Fruit fly (Drosophila melanogaster) whole organism, embryonic: Measurements from ENCODE around the gene CG18265.
A peak's percentile ranks its signal among the peaks of the same experiment; 100 is the strongest.

Experiments
- Aef1 ChIP-seq: fragments of 200-800 bp; sonication (Bioruptor generic); IDR thresholded peaks from 3 replicates; pipeline ENCODE4 v1.3.6; 2022; ENCODE audit warnings: missing biosample characterization, missing genetic modification characterization
- Atf-2 ChIP-seq: fragments of 200-800 bp; sonication (Bioruptor generic); optimal IDR thresholded peaks from 2 replicates; lab custom pipeline; 2016; ENCODE audit warnings: missing biosample characterization, missing genetic modification characterization
- Blimp-1 ChIP-seq: fragments of 200-800 bp; sonication (Bioruptor generic); optimal IDR thresholded peaks from 3 replicates; lab custom pipeline; 2018; ENCODE audit warnings: missing biosample characterization, missing genetic modification characterization, mild to moderate bottlenecking, moderate library complexity, missing genetic modification reagents
- CG10274 ChIP-seq: fragments of 200-800 bp; sonication (Bioruptor generic); optimal IDR thresholded peaks from 3 replicates; lab custom pipeline; 2017; ENCODE audit warnings: missing biosample characterization, mild to moderate bottlenecking, missing genetic modification characterization
- CG11247 ChIP-seq: fragments of 200-800 bp; sonication (Bioruptor generic); IDR thresholded peaks from 2 replicates; pipeline ENCODE4 v1.3.6; 2022; ENCODE audit warnings: missing biosample characterization, missing genetic modification characterization
- CG12744 ChIP-seq: fragments of 200-800 bp; sonication (Bioruptor generic); optimal IDR thresholded peaks from 2 replicates; lab custom pipeline; 2016; ENCODE audit warnings: missing biosample characterization, missing genetic modification characterization
- CG1529 ChIP-seq: fragments of 200-800 bp; sonication (Bioruptor generic); optimal IDR thresholded peaks from 3 replicates; lab custom pipeline; 2018; ENCODE audit warnings: missing biosample characterization, missing genetic modification characterization
- CG16815 ChIP-seq: fragments of 200-800 bp; sonication (Bioruptor generic); optimal IDR thresholded peaks from 3 replicates; lab custom pipeline; 2017; ENCODE audit warnings: missing biosample characterization, mild to moderate bottlenecking, missing genetic modification characterization
- CG17912 ChIP-seq: fragments of 200-800 bp; sonication (Bioruptor generic); optimal IDR thresholded peaks from 2 replicates; lab custom pipeline; 2018; ENCODE audit warnings: missing biosample characterization, mild to moderate bottlenecking, missing genetic modification characterization
- CG18619 ChIP-seq: fragments of 200-800 bp; sonication (Bioruptor generic); optimal IDR thresholded peaks from 3 replicates; lab custom pipeline; 2017; ENCODE audit warnings: missing biosample characterization, mild to moderate bottlenecking, missing genetic modification characterization
- CG2116 ChIP-seq: fragments of 200-800 bp; sonication (Bioruptor generic); optimal IDR thresholded peaks from 3 replicates; lab custom pipeline; 2018; ENCODE audit warnings: missing biosample characterization, mild to moderate bottlenecking, missing genetic modification characterization
- CG3281 ChIP-seq: fragments of 200-800 bp; sonication (Bioruptor generic); optimal IDR thresholded peaks from 3 replicates; lab custom pipeline; 2017; ENCODE audit warnings: missing biosample characterization, mild to moderate bottlenecking, missing genetic modification characterization
- CG43689 ChIP-seq: fragments of 200-800 bp; sonication (Bioruptor generic); IDR thresholded peaks from 2 replicates; pipeline ENCODE4 v1.3.6; 2022; ENCODE audit warnings: missing biosample characterization, missing genetic modification characterization
- CG5953 ChIP-seq: fragments of 200-800 bp; sonication (Bioruptor generic); IDR thresholded peaks from 2 replicates; pipeline ENCODE4 v1.3.6; 2022; ENCODE audit warnings: missing biosample characterization, missing genetic modification characterization
- CG6272 ChIP-seq: fragments of 200-800 bp; sonication (Bioruptor generic); IDR thresholded peaks from 2 replicates; pipeline ENCODE4 v1.3.6; 2022; ENCODE audit warnings: missing biosample characterization, missing genetic modification characterization
- CG6654 ChIP-seq: fragments of 200-800 bp; sonication (Bioruptor generic); optimal IDR thresholded peaks from 2 replicates; lab custom pipeline; 2017; ENCODE audit warnings: missing biosample characterization, mild to moderate bottlenecking, missing genetic modification characterization
- CG6791 ChIP-seq: fragments of 200-800 bp; sonication (Bioruptor generic); IDR thresholded peaks from 3 replicates; pipeline ENCODE4 v1.3.6; 2022; ENCODE audit warnings: missing biosample characterization, missing genetic modification characterization; ENCODE audit not compliant: partially characterized antibody
- CG8388 ChIP-seq: fragments of 200-800 bp; sonication (Bioruptor generic); optimal IDR thresholded peaks from 2 replicates; lab custom pipeline; 2019; ENCODE audit warnings: missing biosample characterization, mild to moderate bottlenecking, missing genetic modification characterization, moderate library complexity
- CG9215 ChIP-seq: fragments of 200-800 bp; sonication (Bioruptor generic); IDR thresholded peaks from 2 replicates; pipeline ENCODE4 v1.3.6; 2022; ENCODE audit warnings: missing biosample characterization, missing genetic modification characterization
- CG9609 ChIP-seq: fragments of 200-800 bp; sonication (Bioruptor generic); optimal IDR thresholded peaks from 3 replicates; lab custom pipeline; 2016; ENCODE audit warnings: missing biosample characterization, missing genetic modification characterization
- CG9727 ChIP-seq: fragments of 200-800 bp; sonication (Bioruptor generic); optimal IDR thresholded peaks from 3 replicates; lab custom pipeline; 2017; ENCODE audit warnings: missing biosample characterization, mild to moderate bottlenecking, missing genetic modification characterization
- CG9817 ChIP-seq: fragments of 200-800 bp; sonication (Bioruptor generic); optimal IDR thresholded peaks from 2 replicates; lab custom pipeline; 2018; ENCODE audit warnings: missing biosample characterization, mild to moderate bottlenecking, missing genetic modification characterization, moderate library complexity
- Dref ChIP-seq: fragments of 200-800 bp; sonication (Bioruptor generic); IDR thresholded peaks from 2 replicates; pipeline ENCODE4 v1.3.6; 2022; ENCODE audit warnings: missing biosample characterization, missing genetic modification characterization
- Eip74EF ChIP-seq, 2 experiments: fragments of 200-800 bp in 1 of 2; fragments of >200 bp in 1 of 2; sonication (Bioruptor generic) in 1 of 2; optimal IDR thresholded peaks; 2 replicates each; lab custom pipeline; 2017 to 2019; ENCODE audit warnings: missing biosample characterization in 2 of 2, missing genetic modification characterization in 2 of 2, mild to moderate bottlenecking in 1 of 2, moderate library complexity in 1 of 2
- Ets97D ChIP-seq: fragments of 200-800 bp; sonication (Bioruptor generic); optimal IDR thresholded peaks from 3 replicates; lab custom pipeline; 2016; ENCODE audit warnings: missing biosample characterization, missing genetic modification characterization
- H2.0 ChIP-seq: fragments of 200-800 bp; sonication (Bioruptor generic); IDR thresholded peaks from 2 replicates; pipeline ENCODE4 v1.3.6; 2022; ENCODE audit warnings: missing biosample characterization, missing genetic modification characterization
- HLH4C ChIP-seq: fragments of 200-800 bp; sonication (Bioruptor generic); IDR thresholded peaks from 3 replicates; pipeline ENCODE4 v1.3.6; 2022; ENCODE audit warnings: missing biosample characterization, missing genetic modification characterization; ENCODE audit not compliant: partially characterized antibody
- Hey ChIP-seq: fragments of 200-800 bp; sonication (Bioruptor generic); optimal IDR thresholded peaks from 3 replicates; lab custom pipeline; 2018; ENCODE audit warnings: missing biosample characterization, mild to moderate bottlenecking, missing genetic modification characterization
- Hr78 ChIP-seq, 2 experiments: fragments of 200-800 bp in 1 of 2; fragments of >200 bp in 1 of 2; sonication (Bioruptor generic) in 1 of 2; optimal IDR thresholded peaks; 2 replicates each; lab custom pipeline; 2017 to 2019; ENCODE audit warnings: missing biosample characterization in 2 of 2, missing genetic modification characterization in 2 of 2, mild to moderate bottlenecking in 1 of 2, moderate library complexity in 1 of 2
- MBD-R2 ChIP-seq: fragments of 200-800 bp; sonication (Bioruptor generic); IDR thresholded peaks from 2 replicates; pipeline ENCODE4 v1.3.6; 2022; ENCODE audit warnings: missing biosample characterization, missing genetic modification characterization
- Med ChIP-seq: fragments of 200-800 bp; sonication (Bioruptor generic); peaks from one replicate; lab custom pipeline; 2016; ENCODE audit warnings: missing biosample characterization, missing genetic modification characterization, mild to moderate bottlenecking, inconsistent platforms, moderate library complexity
- Optix ChIP-seq: fragments of 200-800 bp; sonication (Bioruptor generic); IDR thresholded peaks from 3 replicates; pipeline ENCODE4 v1.3.6; 2022; ENCODE audit warnings: missing biosample characterization, missing genetic modification characterization
- PHDP ChIP-seq: fragments of 200-800 bp; sonication (Bioruptor generic); optimal IDR thresholded peaks from 3 replicates; lab custom pipeline; 2018; ENCODE audit warnings: missing biosample characterization, mild to moderate bottlenecking, missing genetic modification characterization, moderate library complexity
- Usf ChIP-seq: fragments of 200-800 bp; sonication (Bioruptor generic); optimal IDR thresholded peaks from 2 replicates; lab custom pipeline; 2017; ENCODE audit warnings: missing genotype, missing biosample characterization, missing genetic modification characterization
- ab ChIP-seq: fragments of 200-800 bp; sonication (Bioruptor generic); optimal IDR thresholded peaks from 2 replicates; lab custom pipeline; 2016; ENCODE audit warnings: missing biosample characterization, missing genetic modification characterization
- cato ChIP-seq: fragments of 200-800 bp; sonication (Bioruptor generic); optimal IDR thresholded peaks from 2 replicates; lab custom pipeline; 2016; ENCODE audit warnings: missing biosample characterization, missing genetic modification characterization, borderline replicate concordance
- chif ChIP-seq, 2 experiments: fragments of 200-800 bp; sonication (Bioruptor generic); optimal IDR thresholded peaks; 3 replicates each; lab custom pipeline; 2016; ENCODE audit warnings: missing biosample characterization in 2 of 2, missing genetic modification characterization in 2 of 2
- crc ChIP-seq: fragments of 200-800 bp; sonication (Bioruptor generic); optimal IDR thresholded peaks from 2 replicates; lab custom pipeline; 2016; ENCODE audit warnings: missing biosample characterization, missing genetic modification characterization
- ewg ChIP-seq: fragments of 200-800 bp; sonication (Bioruptor generic); optimal IDR thresholded peaks from 3 replicates; lab custom pipeline; 2017; ENCODE audit warnings: mild to moderate bottlenecking, missing biosample characterization, missing genetic modification reagents, missing genetic modification characterization
- eyg ChIP-seq: fragments of 200-800 bp; sonication (Bioruptor generic); optimal IDR thresholded peaks from 3 replicates; lab custom pipeline; 2016; ENCODE audit warnings: missing biosample characterization, missing genetic modification characterization
- fd64A ChIP-seq: fragments of 200-800 bp; sonication (Bioruptor generic); optimal IDR thresholded peaks from 3 replicates; lab custom pipeline; 2018; ENCODE audit warnings: missing biosample characterization, mild to moderate bottlenecking, missing genetic modification characterization
- fru ChIP-seq: fragments of >200 bp; optimal IDR thresholded peaks from 2 replicates; lab custom pipeline; 2017
- gcm2 ChIP-seq: fragments of 200-800 bp; sonication (Bioruptor generic); optimal IDR thresholded peaks from 2 replicates; lab custom pipeline; 2016; ENCODE audit warnings: missing biosample characterization, missing genetic modification characterization
- grn ChIP-seq: fragments of 200-800 bp; sonication (Bioruptor generic); optimal IDR thresholded peaks from 3 replicates; lab custom pipeline; 2017; ENCODE audit warnings: missing biosample characterization, missing genetic modification characterization
- gsb ChIP-seq: fragments of 200-800 bp; sonication (Bioruptor generic); IDR thresholded peaks from 2 replicates; pipeline ENCODE4 v1.3.6; 2022; ENCODE audit warnings: missing biosample characterization, missing genetic modification characterization
- klu ChIP-seq: fragments of 200-800 bp; sonication (Bioruptor generic); IDR thresholded peaks from 2 replicates; pipeline ENCODE4 v1.3.6; 2022; ENCODE audit warnings: missing biosample characterization, missing genetic modification characterization
- lola ChIP-seq, 3 experiments: fragments of >200 bp in 2 of 3; fragments of 200-800 bp in 1 of 3; sonication (Bioruptor generic) in 1 of 3; optimal IDR thresholded peaks; 2 replicates each; lab custom pipeline; 2017 to 2019; ENCODE audit warnings: missing biosample characterization in 3 of 3, missing genetic modification characterization in 3 of 3, mild to moderate bottlenecking in 1 of 3, moderate library complexity in 1 of 3
- nau ChIP-seq: fragments of 200-800 bp; sonication (Bioruptor generic); optimal IDR thresholded peaks from 3 replicates; lab custom pipeline; 2017; ENCODE audit warnings: missing biosample characterization, mild to moderate bottlenecking, missing genetic modification characterization, missing genetic modification reagents
- nom ChIP-seq: fragments of 200-800 bp; sonication (Bioruptor generic); optimal IDR thresholded peaks from 2 replicates; lab custom pipeline; 2017; ENCODE audit warnings: missing biosample characterization, missing genetic modification characterization, mild to moderate bottlenecking, moderate library complexity, missing genetic modification reagents
- ro ChIP-seq: fragments of 200-800 bp; sonication (Bioruptor generic); IDR thresholded peaks from 2 replicates; pipeline ENCODE4 v1.3.6; 2022; ENCODE audit warnings: missing biosample characterization, missing genetic modification characterization
- tin ChIP-seq: fragments of 200-800 bp; sonication (Bioruptor generic); optimal IDR thresholded peaks from 3 replicates; lab custom pipeline; 2016; ENCODE audit warnings: missing biosample characterization, missing genetic modification characterization
- tio ChIP-seq: fragments of 200-800 bp; sonication (Bioruptor generic); optimal IDR thresholded peaks from 2 replicates; lab custom pipeline; 2017; ENCODE audit warnings: missing biosample characterization, missing genetic modification characterization, inconsistent platforms

CG18265 gene

dm6 chr3L:17428779-17429178, 10.4 kb upstream of the CG18265 start, which contains the start of gene Gorab (continued):
- TF ChIP-seq CG11247 = peak; percentile 93
- TF ChIP-seq CG12744 = peak; percentile 81
- peak; percentile 84 for TF ChIP-seq PHDP (tag; lab: Kevin White, UChicago)
- peak; percentile 45 for TF ChIP-seq gcm2 (GFP tag; lab: Kevin White, UChicago)
- TF ChIP-seq nau (GFP tag; lab: Kevin White, UChicago) = peak; percentile 57
- TF ChIP-seq CG18619 = peak; percentile 74
- TF ChIP-seq Usf (GFP tag; lab: Kevin White, UChicago) = peak; percentile 78
- TF ChIP-seq eyg (GFP tag; lab: Kevin White, UChicago) = no peak
- TF ChIP-seq Ets97D (GFP tag; lab: Kevin White, UChicago) = peak; percentile 82
- TF ChIP-seq CG1529 (GFP tag; lab: Kevin White, UChicago) = peak; percentile 47
- TF ChIP-seq ro (GFP tag; lab: Robert Waterston, UW) = peak; percentile 89
- TF ChIP-seq tin = peak; percentile 88
- TF ChIP-seq ab (GFP tag; lab: Kevin White, UChicago) = peak; percentile 58
- peak; percentile 91 for TF ChIP-seq tio
- peak; percentile 83 for TF ChIP-seq CG43689 (GFP tag; lab: Robert Waterston, UW)
- TF ChIP-seq CG16815 (GFP tag; lab: Kevin White, UChicago) = peak; percentile 90
- TF ChIP-seq chif (GFP tag; optimal IDR thresholded peaks at IDR 0.05; lab: Kevin White, UChicago) = peak; percentile 62 to 79
- TF ChIP-seq MBD-R2 (GFP tag; lab: Robert Waterston, UW) = peak; percentile 91
- no peak for TF ChIP-seq fru (lab: Kevin White, UChicago)
- peak; percentile 6 for TF ChIP-seq Hey
- TF ChIP-seq CG9727 = peak; percentile 88
- peak; percentile 67 for TF ChIP-seq CG3281
- peak; percentile 77 for TF ChIP-seq grn (GFP tag; lab: Kevin White, UChicago)
- TF ChIP-seq CG10274 (GFP tag; lab: Kevin White, UChicago) = peak; percentile 35
- no peak for TF ChIP-seq Hr78 (GFP tag; optimal IDR thresholded peaks at IDR 0.05; lab: Kevin White, UChicago)
- TF ChIP-seq CG9817 (tag; lab: Kevin White, UChicago) = peak; percentile 75
- peak; percentile 95 for TF ChIP-seq H2.0 (GFP tag; lab: Robert Waterston, UW)
- TF ChIP-seq Optix (GFP tag; lab: Robert Waterston, UW) = peak; percentile 92
- TF ChIP-seq CG5953 = peak; percentile 84

dm6 chr3L:17430390-17430789, 8.8 kb upstream of the CG18265 start:
- peak; percentile 48 for TF ChIP-seq Med (GFP tag; lab: Kevin White, UChicago)
- TF ChIP-seq Atf-2 (GFP tag; lab: Kevin White, UChicago) = no peak
- TF ChIP-seq fd64A (GFP tag; lab: Kevin White, UChicago) = no peak
- TF ChIP-seq CG9609 = no peak
- no peak for TF ChIP-seq gsb (GFP tag; lab: Robert Waterston, UW)
- no peak for TF ChIP-seq CG2116 (GFP tag; lab: Kevin White, UChicago)
- TF ChIP-seq cato (GFP tag; lab: Kevin White, UChicago) = no peak
- TF ChIP-seq CG6654 = no peak
- no peak for TF ChIP-seq CG6272 (GFP tag; lab: Robert Waterston, UW)
- no peak for TF ChIP-seq CG8388 (GFP tag; lab: Kevin White, UChicago)
- TF ChIP-seq nom (GFP tag; lab: Kevin White, UChicago) = no peak
- peak in 1 of 2 experiments; percentile 43 for TF ChIP-seq Eip74EF (GFP tag; optimal IDR thresholded peaks at IDR 0.05; lab: Kevin White, UChicago)
- no peak for TF ChIP-seq Dref
- TF ChIP-seq lola (GFP tag; optimal IDR thresholded peaks at IDR 0.05; lab: Kevin White, UChicago) = no peak
- peak; percentile 18 for TF ChIP-seq Blimp-1
- TF ChIP-seq klu = no peak
- TF ChIP-seq CG9215 (GFP tag; lab: Robert Waterston, UW) = no peak
- TF ChIP-seq Aef1 (GFP tag; lab: Robert Waterston, UW) = no peak
- TF ChIP-seq HLH4C (GFP tag; lab: Robert Waterston, UW) = 0 out of 3 replicates have a peak, but pooled peaks have one; percentile 29
- no peak for TF ChIP-seq CG6791 (GFP tag; lab: Robert Waterston, UW)
- no peak for TF ChIP-seq ewg (GFP tag; lab: Kevin White, UChicago)
- TF ChIP-seq crc (GFP tag; lab: Kevin White, UChicago) = no peak
- no peak for TF ChIP-seq CG17912 (GFP tag; lab: Kevin White, UChicago)
